Fruit fly (Drosophila melanogaster) whole organism, embryonic: ENCODE results near the gene Evi5.
A peak's percentile ranks its signal among the peaks of the same experiment; 100 is the strongest.

Experiments
- ATbp ChIP-seq: fragments of 200-800 bp; sonication (Bioruptor generic); optimal IDR thresholded peaks from 2 replicates; lab custom pipeline; 2017; ENCODE audit warnings: missing biosample characterization, mild to moderate bottlenecking, missing genetic modification characterization, missing genetic modification reagents
- Abd-B ChIP-seq: fragments of 200-800 bp; sonication (Bioruptor generic); optimal IDR thresholded peaks from 2 replicates; lab custom pipeline; 2018; ENCODE audit warnings: missing biosample characterization, mild to moderate bottlenecking, missing genetic modification characterization, moderate library complexity
- Aef1 ChIP-seq: fragments of 200-800 bp; sonication (Bioruptor generic); IDR thresholded peaks from 3 replicates; pipeline ENCODE4 v1.3.6; 2022; ENCODE audit warnings: missing biosample characterization, missing genetic modification characterization
- Atf-2 ChIP-seq: fragments of 200-800 bp; sonication (Bioruptor generic); optimal IDR thresholded peaks from 2 replicates; lab custom pipeline; 2016; ENCODE audit warnings: missing biosample characterization, missing genetic modification characterization
- B-H2 ChIP-seq: fragments of 200-800 bp; sonication (Bioruptor generic); optimal IDR thresholded peaks from 2 replicates; lab custom pipeline; 2018; ENCODE audit warnings: missing biosample characterization, mild to moderate bottlenecking, missing genetic modification characterization
- Blimp-1 ChIP-seq: fragments of 200-800 bp; sonication (Bioruptor generic); optimal IDR thresholded peaks from 3 replicates; lab custom pipeline; 2018; ENCODE audit warnings: missing biosample characterization, missing genetic modification characterization, mild to moderate bottlenecking, moderate library complexity, missing genetic modification reagents
- CG1024 ChIP-seq: fragments of 200-800 bp; sonication (Bioruptor generic); IDR thresholded peaks from 2 replicates; pipeline ENCODE4 v1.3.6; 2022; ENCODE audit warnings: missing biosample characterization, missing genetic modification characterization
- CG12236 ChIP-seq: fragments of 200-800 bp; sonication (Bioruptor generic); optimal IDR thresholded peaks from 2 replicates; lab custom pipeline; 2016; ENCODE audit warnings: missing biosample characterization, missing genetic modification characterization
- CG14860 ChIP-seq: fragments of 200-800 bp; sonication (Bioruptor generic); IDR thresholded peaks from 3 replicates; pipeline ENCODE4 v1.3.6; 2022; ENCODE audit warnings: missing biosample characterization, missing genetic modification characterization; ENCODE audit not compliant: partially characterized antibody
- CG15601 ChIP-seq: fragments of 200-800 bp; sonication (Bioruptor generic); optimal IDR thresholded peaks from 3 replicates; lab custom pipeline; 2019; ENCODE audit warnings: missing biosample characterization, mild to moderate bottlenecking, missing genetic modification characterization, moderate library complexity
- CG1647 ChIP-seq: fragments of 200-800 bp; sonication (Bioruptor generic); optimal IDR thresholded peaks from 3 replicates; lab custom pipeline; 2016; ENCODE audit warnings: missing biosample characterization, missing genetic modification characterization
- CG16779 ChIP-seq: fragments of 200-800 bp; sonication (Bioruptor generic); IDR thresholded peaks from 2 replicates; pipeline ENCODE4 v1.3.6; 2022; ENCODE audit warnings: missing biosample characterization, missing genetic modification characterization
- CG16815 ChIP-seq: fragments of 200-800 bp; sonication (Bioruptor generic); optimal IDR thresholded peaks from 3 replicates; lab custom pipeline; 2017; ENCODE audit warnings: missing biosample characterization, mild to moderate bottlenecking, missing genetic modification characterization
- CG17612 ChIP-seq: fragments of 200-800 bp; sonication (Bioruptor generic); IDR thresholded peaks from 2 replicates; pipeline ENCODE4 v1.3.6; 2022; ENCODE audit warnings: missing biosample characterization, missing genetic modification characterization
- CG18764 ChIP-seq: fragments of 200-800 bp; sonication (Bioruptor generic); optimal IDR thresholded peaks from 3 replicates; lab custom pipeline; 2016; ENCODE audit warnings: missing biosample characterization, missing genetic modification characterization
- CG30403 ChIP-seq: fragments of 200-800 bp; sonication (Bioruptor generic); optimal IDR thresholded peaks from 3 replicates; lab custom pipeline; 2016; ENCODE audit warnings: missing biosample characterization, missing genetic modification characterization
- CG32772 ChIP-seq: fragments of 200-800 bp; sonication (Bioruptor generic); IDR thresholded peaks from 2 replicates; pipeline ENCODE4 v1.3.6; 2022; ENCODE audit warnings: missing biosample characterization, missing genetic modification characterization
- CG43689 ChIP-seq: fragments of 200-800 bp; sonication (Bioruptor generic); IDR thresholded peaks from 2 replicates; pipeline ENCODE4 v1.3.6; 2022; ENCODE audit warnings: missing biosample characterization, missing genetic modification characterization
- CG5245 ChIP-seq: fragments of 200-800 bp; sonication (Bioruptor generic); optimal IDR thresholded peaks from 3 replicates; lab custom pipeline; 2016; ENCODE audit warnings: missing biosample characterization, missing genetic modification characterization
- CG8359 ChIP-seq: fragments of 200-800 bp; sonication (Bioruptor generic); optimal IDR thresholded peaks from 2 replicates; lab custom pipeline; 2017; ENCODE audit warnings: missing biosample characterization, mild to moderate bottlenecking, missing genetic modification characterization, borderline replicate concordance
- CG9609 ChIP-seq: fragments of 200-800 bp; sonication (Bioruptor generic); optimal IDR thresholded peaks from 3 replicates; lab custom pipeline; 2016; ENCODE audit warnings: missing biosample characterization, missing genetic modification characterization
- CG9797 ChIP-seq: fragments of 200-800 bp; sonication (Bioruptor generic); optimal IDR thresholded peaks from 3 replicates; lab custom pipeline; 2018; ENCODE audit warnings: missing biosample characterization, mild to moderate bottlenecking, missing genetic modification characterization
- ERR ChIP-seq: fragments of 200-800 bp; sonication (Bioruptor generic); optimal IDR thresholded peaks from 2 replicates; lab custom pipeline; 2016; ENCODE audit warnings: missing biosample characterization, missing genetic modification characterization
- HLH54F ChIP-seq: fragments of 200-800 bp; sonication (Bioruptor generic); optimal IDR thresholded peaks from 3 replicates; lab custom pipeline; 2016; ENCODE audit warnings: missing biosample characterization, missing genetic modification characterization
- Hr78 ChIP-seq, 2 experiments: fragments of 200-800 bp in 1 of 2; fragments of >200 bp in 1 of 2; sonication (Bioruptor generic) in 1 of 2; optimal IDR thresholded peaks; 2 replicates each; lab custom pipeline; 2017 to 2019; ENCODE audit warnings: missing biosample characterization in 2 of 2, missing genetic modification characterization in 2 of 2, mild to moderate bottlenecking in 1 of 2, moderate library complexity in 1 of 2
- Oli ChIP-seq: fragments of 200-800 bp; sonication (Bioruptor generic); optimal IDR thresholded peaks from 2 replicates; lab custom pipeline; 2018; ENCODE audit warnings: missing biosample characterization, mild to moderate bottlenecking, missing genetic modification characterization, moderate library complexity
- Poxn ChIP-seq: fragments of 200-800 bp; sonication (Bioruptor generic); IDR thresholded peaks from 2 replicates; pipeline ENCODE4 v1.3.6; 2022; ENCODE audit warnings: missing biosample characterization, missing genetic modification characterization
- Sox100B ChIP-seq: fragments of 200-800 bp; sonication (Bioruptor generic); optimal IDR thresholded peaks from 3 replicates; lab custom pipeline; 2018; ENCODE audit warnings: missing biosample characterization, mild to moderate bottlenecking, missing genetic modification characterization
- abd-A ChIP-seq: fragments of 200-800 bp; sonication (Bioruptor generic); optimal IDR thresholded peaks from 3 replicates; lab custom pipeline; 2019; ENCODE audit warnings: missing biosample characterization, mild to moderate bottlenecking, missing genetic modification characterization, moderate library complexity
- ac ChIP-seq: fragments of 200-800 bp; sonication (Bioruptor generic); optimal IDR thresholded peaks from 3 replicates; lab custom pipeline; 2017; ENCODE audit warnings: missing biosample characterization, mild to moderate bottlenecking, missing genetic modification characterization
- aop ChIP-seq: fragments of 200-800 bp; sonication (Bioruptor generic); IDR thresholded peaks from 2 replicates; pipeline ENCODE4 v1.3.6; 2022; ENCODE audit warnings: missing biosample characterization, missing genetic modification characterization
- bab2 ChIP-seq: fragments of 200-800 bp; sonication (Bioruptor generic); optimal IDR thresholded peaks from 2 replicates; lab custom pipeline; 2016; ENCODE audit warnings: missing biosample characterization, missing genetic modification characterization
- bsh ChIP-seq, 2 experiments: fragments of 200-800 bp; sonication (Bioruptor generic); optimal IDR thresholded peaks; 2 replicates each; lab custom pipeline; 2017 to 2018; ENCODE audit warnings: mild to moderate bottlenecking in 2 of 2, missing biosample characterization in 2 of 2, missing genetic modification characterization in 2 of 2, moderate library complexity in 1 of 2
- cwo ChIP-seq: fragments of 200-800 bp; sonication (Bioruptor generic); optimal IDR thresholded peaks from 3 replicates; lab custom pipeline; 2017; ENCODE audit warnings: missing biosample characterization, missing genetic modification characterization, mild to moderate bottlenecking, moderate library complexity, missing genetic modification reagents
- esg ChIP-seq: fragments of 200-800 bp; sonication (Bioruptor generic); conservative IDR thresholded peaks from 2 replicates; pipeline ENCODE4 v1.3.6; 2022; ENCODE audit warnings: missing biosample characterization, missing genetic modification characterization
- exex ChIP-seq: fragments of 200-800 bp; sonication (Bioruptor generic); optimal IDR thresholded peaks from 4 replicates; lab custom pipeline; 2018; ENCODE audit warnings: missing biosample characterization, mild to moderate bottlenecking, missing genetic modification characterization, moderate library complexity
- fd102C ChIP-seq: fragments of 200-800 bp; sonication (Bioruptor generic); optimal IDR thresholded peaks from 2 replicates; lab custom pipeline; 2018; ENCODE audit warnings: missing biosample characterization, mild to moderate bottlenecking, missing genetic modification characterization, moderate library complexity
- gce ChIP-seq: fragments of 200-800 bp; sonication (Bioruptor generic); IDR thresholded peaks from 3 replicates; pipeline ENCODE4 v1.3.6; 2022; ENCODE audit warnings: missing biosample characterization, missing genetic modification characterization
- gfzf ChIP-seq: fragments of 200-800 bp; sonication (Bioruptor generic); optimal IDR thresholded peaks from 2 replicates; lab custom pipeline; 2016; ENCODE audit warnings: missing biosample characterization, mild to moderate bottlenecking, missing genetic modification characterization, moderate library complexity
- pan ChIP-seq, 4 experiments: fragments of >200 bp in 3 of 4; fragments of 200-800 bp in 1 of 4; sonication (Bioruptor generic) in 1 of 4; optimal IDR thresholded peaks in 3 of 4; IDR thresholded peaks in 1 of 4; 2 replicates each; pipeline versions ENCODE4 v1.3.6 to Lab custom; 2017 to 2022; ENCODE audit warnings: missing biosample characterization in 2 of 4, missing genetic modification characterization in 2 of 4, mixed read lengths in 1 of 4
- ranshi ChIP-seq: fragments of 200-800 bp; sonication (Bioruptor generic); IDR thresholded peaks from 2 replicates; pipeline ENCODE4 v1.3.6; 2022; ENCODE audit warnings: missing biosample characterization, missing genetic modification characterization
- sc ChIP-seq, 3 experiments: fragments of >200 bp in 2 of 3; fragments of 200-800 bp in 1 of 3; sonication (Bioruptor generic) in 1 of 3; optimal IDR thresholded peaks; 2 replicates in 2 of 3; 3 replicates in 1 of 3; lab custom pipeline; 2017; ENCODE audit warnings: mild to moderate bottlenecking in 1 of 3, missing biosample characterization in 1 of 3, missing genetic modification characterization in 1 of 3, missing genetic modification reagents in 1 of 3
- schlank ChIP-seq: fragments of 200-800 bp; sonication (Bioruptor generic); optimal IDR thresholded peaks from 2 replicates; lab custom pipeline; 2018; ENCODE audit warnings: missing biosample characterization, mild to moderate bottlenecking, missing genetic modification characterization
- scrt ChIP-seq: fragments of 200-800 bp; sonication (Bioruptor generic); optimal IDR thresholded peaks from 2 replicates; lab custom pipeline; 2018; ENCODE audit warnings: missing biosample characterization, mild to moderate bottlenecking, missing genetic modification characterization, moderate library complexity
- slou ChIP-seq: fragments of 200-800 bp; sonication (Bioruptor generic); optimal IDR thresholded peaks from 3 replicates; lab custom pipeline; 2016; ENCODE audit warnings: missing biosample characterization, missing genetic modification characterization
- slp2 ChIP-seq: fragments of 200-800 bp; sonication (Bioruptor generic); optimal IDR thresholded peaks from 2 replicates; lab custom pipeline; 2016; ENCODE audit warnings: missing biosample characterization, missing genetic modification characterization
- tin ChIP-seq: fragments of 200-800 bp; sonication (Bioruptor generic); optimal IDR thresholded peaks from 3 replicates; lab custom pipeline; 2016; ENCODE audit warnings: missing biosample characterization, missing genetic modification characterization

Evi5 gene

dm6 chrX:11390625-11391363 lies 63.4 kb downstream of the Evi5 start (continued):
- peak; percentile 77 for TF ChIP-seq CG1647 (GFP tag; lab: Kevin White, UChicago)
- TF ChIP-seq sc (optimal IDR thresholded peaks at IDR 0.05; lab: Kevin White, UChicago), result no peak
- TF ChIP-seq sc (GFP tag; optimal IDR thresholded peaks at IDR 0.05; lab: Kevin White, UChicago), result peak; percentile 52
- TF ChIP-seq CG5245, result peak; percentile 67
- TF ChIP-seq CG9609 (GFP tag; lab: Kevin White, UChicago), result peak; percentile 65
- no peak for TF ChIP-seq ac (GFP tag; lab: Kevin White, UChicago)
- TF ChIP-seq slp2 (GFP tag; lab: Kevin White, UChicago), result peak; percentile 62
- peak; percentile 60 for TF ChIP-seq Blimp-1
- peak; percentile 20 for TF ChIP-seq CG8359 (GFP tag; lab: Kevin White, UChicago)
- peak; percentile 54 for TF ChIP-seq ATbp (GFP tag; lab: Kevin White, UChicago)
- TF ChIP-seq HLH54F, result peak; percentile 72
- peak; percentile 57 for TF ChIP-seq CG18764 (GFP tag; lab: Kevin White, UChicago)
- peak; percentile 90 for TF ChIP-seq ranshi (GFP tag; lab: Robert Waterston, UW)
- peak; percentile 76 for TF ChIP-seq CG16779 (GFP tag; lab: Robert Waterston, UW)
- peak; percentile 63 for TF ChIP-seq slou
- peak; percentile 74 for TF ChIP-seq Abd-B (GFP tag; lab: Kevin White, UChicago)
- peak; percentile 65; the same call in 2 of the 3 replicates for TF ChIP-seq gce (GFP tag; lab: Robert Waterston, UW)
- no peak for TF ChIP-seq abd-A (tag; lab: Kevin White, UChicago)
- peak; percentile 76 for TF ChIP-seq Sox100B (GFP tag; lab: Kevin White, UChicago)
- peak; percentile 49 for TF ChIP-seq tin (GFP tag; lab: Kevin White, UChicago)
- TF ChIP-seq cwo (GFP tag; lab: Kevin White, UChicago), result peak; percentile 69
- peak; percentile 85 for TF ChIP-seq CG32772 (GFP tag; lab: Robert Waterston, UW)
- peak; percentile 70 for TF ChIP-seq schlank (tag; lab: Kevin White, UChicago)
- TF ChIP-seq scrt (GFP tag; lab: Kevin White, UChicago), result peak; percentile 39
- TF ChIP-seq Oli (tag; lab: Kevin White, UChicago), result peak; percentile 81
- TF ChIP-seq Atf-2 (GFP tag; lab: Kevin White, UChicago), result peak; percentile 37
- peak; percentile 19 for TF ChIP-seq exex (tag; lab: Kevin White, UChicago)
- TF ChIP-seq CG15601 (tag; lab: Kevin White, UChicago), result peak; percentile 55
- no peak for TF ChIP-seq B-H2 (GFP tag; lab: Kevin White, UChicago)
- TF ChIP-seq fd102C (GFP tag; lab: Kevin White, UChicago), result no peak
- TF ChIP-seq ERR (GFP tag; lab: Kevin White, UChicago), result peak; percentile 68
- TF ChIP-seq CG30403, result peak; percentile 78
- peak in 1 of 2 experiments; percentile 10 for TF ChIP-seq pan (optimal IDR thresholded peaks at IDR 0.05; lab: Kevin White, UChicago)
- TF ChIP-seq pan (GFP tag; optimal IDR thresholded peaks at IDR 0.05 in 1 of 2, IDR thresholded peaks at IDR 0.05 in 1 of 2), result peak in 1 of 2 experiments; percentile 86
- peak; percentile 65 for TF ChIP-seq CG1024 (GFP tag; lab: Robert Waterston, UW)
- TF ChIP-seq Aef1 (GFP tag; lab: Robert Waterston, UW), result peak; percentile 88
- TF ChIP-seq bsh (GFP tag; optimal IDR thresholded peaks at IDR 0.05; lab: Kevin White, UChicago), result peak; percentile 62 to 65
- TF ChIP-seq aop, result 0 out of 2 replicates have a peak, but pooled peaks have one; percentile 22
- TF ChIP-seq CG43689 (GFP tag; lab: Robert Waterston, UW), result 0 out of 2 replicates have a peak, but pooled peaks have one; percentile 47
- peak; percentile 79 for TF ChIP-seq esg (GFP tag; lab: Robert Waterston, UW)
- peak in 1 of 2 experiments; percentile 25 for TF ChIP-seq Hr78 (GFP tag; optimal IDR thresholded peaks at IDR 0.05; lab: Kevin White, UChicago)
- no peak for TF ChIP-seq CG14860
- TF ChIP-seq Poxn (GFP tag; lab: Robert Waterston, UW), result peak; percentile 46; the same call in 1 of the 2 replicates
- TF ChIP-seq CG9797 (GFP tag; lab: Kevin White, UChicago), result no peak
- TF ChIP-seq CG17612 (GFP tag; lab: Robert Waterston, UW), result peak; percentile 76
- peak; percentile 80 for TF ChIP-seq bab2
- TF ChIP-seq CG12236 (GFP tag; lab: Kevin White, UChicago), result peak; percentile 35
- peak; percentile 66 for TF ChIP-seq CG16815 (GFP tag; lab: Kevin White, UChicago)
- no peak for TF ChIP-seq gfzf (GFP tag; lab: Kevin White, UChicago)
